Fruit fly (Drosophila melanogaster) whole organism, embryonic: ENCODE data around the gene CG10286.

Source experiments
- BtbVII ChIP-seq: fragments of 200-800 bp; sonication (Bioruptor generic); optimal IDR thresholded peaks from 3 replicates; lab custom pipeline; 2017; ENCODE audit warnings: missing biosample characterization, mild to moderate bottlenecking, missing genetic modification characterization
- CG2116 ChIP-seq: fragments of 200-800 bp; sonication (Bioruptor generic); optimal IDR thresholded peaks from 3 replicates; lab custom pipeline; 2018; ENCODE audit warnings: missing biosample characterization, mild to moderate bottlenecking, missing genetic modification characterization
- CG2678 ChIP-seq: fragments of 200-800 bp; sonication (Bioruptor generic); optimal IDR thresholded peaks from 3 replicates; lab custom pipeline; 2019; ENCODE audit warnings: missing biosample characterization, mild to moderate bottlenecking, missing genetic modification characterization, moderate library complexity
- CG4854 ChIP-seq: fragments of 200-800 bp; sonication (Bioruptor generic); optimal IDR thresholded peaks from 2 replicates; lab custom pipeline; 2016; ENCODE audit warnings: missing biosample characterization, missing genetic modification characterization, inconsistent platforms
- CG6813 ChIP-seq: fragments of 200-800 bp; sonication (Bioruptor generic); optimal IDR thresholded peaks from 2 replicates; lab custom pipeline; 2017; ENCODE audit warnings: missing biosample characterization, missing genetic modification characterization, mild to moderate bottlenecking, moderate library complexity, missing genetic modification reagents
- MTF-1 ChIP-seq: fragments of 200-800 bp; sonication (Bioruptor generic); optimal IDR thresholded peaks from 2 replicates; lab custom pipeline; 2018; ENCODE audit warnings: missing biosample characterization, mild to moderate bottlenecking, missing genetic modification characterization, borderline replicate concordance
- Mes4 ChIP-seq: fragments of 200-800 bp; sonication (Bioruptor generic); optimal IDR thresholded peaks from 2 replicates; lab custom pipeline; 2016; ENCODE audit warnings: missing biosample characterization, missing genetic modification characterization
- Sry-β ChIP-seq: fragments of 200-800 bp; sonication (Bioruptor generic); optimal IDR thresholded peaks from 2 replicates; lab custom pipeline; 2018; ENCODE audit warnings: missing biosample characterization, mild to moderate bottlenecking, missing genetic modification characterization, moderate library complexity
- amos ChIP-seq: fragments of 200-800 bp; sonication (Bioruptor generic); IDR thresholded peaks from 2 replicates; pipeline ENCODE4 v1.3.6; 2022; ENCODE audit warnings: missing biosample characterization, missing genetic modification characterization; ENCODE audit not compliant: partially characterized antibody
- gcm ChIP-seq: fragments of 200-800 bp; sonication (Bioruptor generic); optimal IDR thresholded peaks from 2 replicates; lab custom pipeline; 2019; ENCODE audit warnings: missing biosample characterization, mild to moderate bottlenecking, missing genetic modification characterization, moderate library complexity
- ham ChIP-seq: fragments of 200-800 bp; sonication (Bioruptor generic); IDR thresholded peaks from 2 replicates; pipeline ENCODE4 v1.3.6; 2022; ENCODE audit warnings: missing biosample characterization, missing genetic modification characterization
- lbe ChIP-seq: fragments of 200-800 bp; sonication (Bioruptor generic); optimal IDR thresholded peaks from 2 replicates; lab custom pipeline; 2016; ENCODE audit warnings: missing biosample characterization, mild to moderate bottlenecking, missing genetic modification characterization
- pfk ChIP-seq: fragments of 200-800 bp; sonication (Bioruptor generic); optimal IDR thresholded peaks from 2 replicates; lab custom pipeline; 2018; ENCODE audit warnings: missing biosample characterization, mild to moderate bottlenecking, missing genetic modification characterization, moderate library complexity
- schlank ChIP-seq: fragments of 200-800 bp; sonication (Bioruptor generic); optimal IDR thresholded peaks from 2 replicates; lab custom pipeline; 2018; ENCODE audit warnings: missing biosample characterization, mild to moderate bottlenecking, missing genetic modification characterization

DNA sequence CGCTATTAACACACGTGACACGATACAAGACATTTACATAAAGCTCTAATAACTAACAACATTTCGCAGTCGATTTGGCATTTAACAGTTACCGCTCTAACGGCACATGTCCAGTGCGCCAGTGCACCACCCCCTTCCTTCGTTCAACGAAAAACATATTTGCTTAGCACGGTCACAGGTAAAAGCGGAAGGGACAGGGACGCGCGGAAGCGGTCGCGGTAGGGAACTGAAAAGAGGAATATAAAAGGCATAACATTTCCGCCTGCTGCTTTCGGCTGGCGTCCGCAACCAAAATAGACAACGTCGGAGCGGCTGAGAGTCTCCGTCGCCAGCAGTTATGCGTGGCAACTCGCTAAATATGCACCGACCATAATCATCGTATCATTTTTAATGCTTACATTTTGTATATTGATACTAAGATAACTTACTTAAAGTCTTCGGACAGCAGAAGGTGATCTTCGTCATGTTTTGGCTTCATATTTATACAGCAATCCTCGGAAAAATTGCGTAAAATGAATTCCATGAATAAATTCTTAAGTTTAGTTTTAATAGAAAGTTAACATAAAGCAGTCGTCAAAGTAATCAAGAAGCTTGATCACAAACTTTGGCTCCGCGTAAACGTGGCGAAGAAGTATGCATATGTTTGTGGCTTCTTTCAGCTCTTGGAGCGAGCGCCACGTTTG is 16.9 kb upstream of the CG10286 start:
- TF ChIP-seq ham (no peak), amos (GFP tag; lab: Robert Waterston, UW) (no peak), CG2116 (GFP tag; lab: Kevin White, UChicago) (no peak), Mes4 (GFP tag; lab: Kevin White, UChicago) (no peak), CG6813 (no peak), lbe (GFP tag; lab: Kevin White, UChicago) (no peak), Sry-β (GFP tag; lab: Kevin White, UChicago) (no peak), CG4854 (GFP tag; lab: Kevin White, UChicago) (no peak), schlank (tag; lab: Kevin White, UChicago) (no peak), gcm (GFP tag; lab: Kevin White, UChicago) (no peak), CG2678 (peak; percentile 44), MTF-1 (GFP tag; lab: Kevin White, UChicago) (no peak), pfk (no peak), BtbVII (GFP tag; lab: Kevin White, UChicago) (no peak)
